Worm (Caenorhabditis elegans) whole organism, L3 larva: ENCODE data around the gene tnt-2.

Experiments used
- ceh-82 ChIP-seq: fragments of 150-350 bp; optimal IDR thresholded peaks from 2 replicates; lab custom pipeline; 2014; ENCODE audit warnings: missing biosample characterization, missing genetic modification characterization
- elt-2 ChIP-seq: sonication (generic microtip); optimal IDR thresholded peaks from 2 replicates; lab custom pipeline; 2016; ENCODE audit warnings: missing genetic modification reagents, mild to moderate bottlenecking, missing genetic modification characterization, missing compliant biosample characterization
- mml-1 ChIP-seq: fragments of 150-350 bp; sonication (generic microtip); optimal IDR thresholded peaks from 3 replicates; lab custom pipeline; 2014; ENCODE audit warnings: missing biosample characterization, missing genetic modification characterization
- zag-1 ChIP-seq: fragments of 150-350 bp; optimal IDR thresholded peaks from 2 replicates; lab custom pipeline; 2014; ENCODE audit warnings: missing biosample characterization, missing genetic modification characterization

DNA sequence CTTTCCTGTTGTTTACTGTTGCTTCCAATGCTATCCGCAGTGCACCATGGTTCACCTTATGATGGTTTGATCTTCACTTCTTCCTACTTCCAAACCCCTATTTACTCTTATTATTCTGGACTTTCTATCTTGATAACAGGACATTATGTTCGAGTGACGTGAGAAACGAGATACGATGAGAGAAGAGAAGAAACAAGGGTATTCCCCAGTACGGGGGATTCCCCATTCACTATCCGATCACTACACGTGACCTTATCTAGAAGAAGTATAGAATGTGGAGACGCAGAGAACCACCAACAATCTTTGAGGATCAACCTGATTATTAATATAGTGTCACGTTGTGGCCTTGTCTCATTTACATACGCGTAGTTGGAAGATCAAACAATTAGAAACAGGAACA is 29.2 kb upstream of the tnt-2 start:
- no peak for TF ChIP-seq elt-2
- TF ChIP-seq mml-1 (tag; lab: Kevin White, UChicago): no peak
- no peak for TF ChIP-seq ceh-82 (tag; lab: Kevin White, UChicago)
- TF ChIP-seq zag-1 (tag; lab: Kevin White, UChicago): no peak
